Fruit fly (Drosophila melanogaster): ENCODE data around the gene Ndf.

Gene Ndf

dm6 chr2L:9954119-9954518, 49.5 kb upstream of the Ndf start, which contains the start of the genes CG13126 and CG4709 (continued):
- TF ChIP-seq ara (GFP tag; IDR thresholded peaks at IDR 0.05) (peak; percentile 89), CG10462 (GFP tag; optimal IDR thresholded peaks at IDR 0.05) (peak; percentile 73), Nf-YB (GFP tag; optimal IDR thresholded peaks at IDR 0.05) (peak; percentile 78), Atf6 (GFP tag; IDR thresholded peaks at IDR 0.05) (peak; percentile 84), CG8359 (GFP tag; optimal IDR thresholded peaks at IDR 0.05; ENCODE audit: borderline replicate concordance) (peak; percentile 76), gce (GFP tag; IDR thresholded peaks at IDR 0.05) (peak; percentile 73; the same call in 2 of the 3 replicates), pb (GFP tag; optimal IDR thresholded peaks at IDR 0.05) (no peak), CG9215 (GFP tag; IDR thresholded peaks at IDR 0.05) (peak; percentile 85), CG30403 (GFP tag; optimal IDR thresholded peaks at IDR 0.05) (peak; percentile 92), Side (GFP tag; optimal IDR thresholded peaks at IDR 0.05) (peak; percentile 28), dati (GFP tag; IDR thresholded peaks at IDR 0.05) (peak; percentile 10; the same call in 1 of the 2 replicates), CG3847 (GFP tag; IDR thresholded peaks at IDR 0.05) (peak; percentile 84), CG16813 (GFP tag; IDR thresholded peaks at IDR 0.05; ENCODE audit: partially characterized antibody) (no peak), vnd (GFP tag; IDR thresholded peaks at IDR 0.05; ENCODE audit: partially characterized antibody) (no peak), CG12769 (tag; optimal IDR thresholded peaks at IDR 0.05) (no peak), CG2889 (GFP tag; IDR thresholded peaks at IDR 0.05) (peak; percentile 74; the same call in 2 of the 3 replicates), CG12942 (GFP tag; optimal IDR thresholded peaks at IDR 0.05) (peak; percentile 87), al (GFP tag; IDR thresholded peaks at IDR 0.05) (peak; percentile 78), usp (GFP tag; optimal IDR thresholded peaks at IDR 0.05) (no peak), ci (GFP tag; IDR thresholded peaks at IDR 0.05) (peak; percentile 86), CoRest (tag; optimal IDR thresholded peaks at IDR 0.05) (peak; percentile 93), schlank (tag; optimal IDR thresholded peaks at IDR 0.05) (peak; percentile 24), cad (GFP tag; optimal IDR thresholded peaks at IDR 0.05) (no peak), CG9727 (GFP tag; optimal IDR thresholded peaks at IDR 0.05) (peak; percentile 96), mam (GFP tag; optimal IDR thresholded peaks at IDR 0.05) (peak; percentile 46), BtbVII (GFP tag; optimal IDR thresholded peaks at IDR 0.05) (peak; percentile 84), nerfin-1 (tag; optimal IDR thresholded peaks at IDR 0.05) (peak; percentile 92), pnt (GFP tag; optimal IDR thresholded peaks at IDR 0.05) (peak; percentile 33), Opbp (GFP tag; IDR thresholded peaks at IDR 0.05; ENCODE audit: partially characterized antibody) (no peak), Xrp1 (GFP tag; IDR thresholded peaks at IDR 0.05) (peak; percentile 97), Bgb (GFP tag; IDR thresholded peaks at IDR 0.05; ENCODE audit: partially characterized antibody) (no peak), gsb-n (tag; optimal IDR thresholded peaks at IDR 0.05) (peak; percentile 93), Hmr (GFP tag; optimal IDR thresholded peaks at IDR 0.05) (peak; percentile 91), onecut (GFP tag; IDR thresholded peaks at IDR 0.05) (peak; percentile 71), CG33213 (GFP tag; optimal IDR thresholded peaks at IDR 0.05) (peak; percentile 49), CG1529 (GFP tag; optimal IDR thresholded peaks at IDR 0.05) (peak; percentile 70), CG4360 (GFP tag; IDR thresholded peaks at IDR 0.05) (peak; percentile 48), Ptx1 (GFP tag; IDR thresholded peaks at IDR 0.05) (peak; percentile 93), B-H1 (GFP tag; IDR thresholded peaks at IDR 0.05) (peak; percentile 73), prd (optimal IDR thresholded peaks at IDR 0.05) (no peak), prd (GFP tag; IDR thresholded peaks at IDR 0.05) (peak; percentile 92), ro (GFP tag; IDR thresholded peaks at IDR 0.05) (peak; percentile 75), pita (GFP tag; optimal IDR thresholded peaks at IDR 0.05) (no peak), exex (tag; optimal IDR thresholded peaks at IDR 0.05) (peak; percentile 74), CG8089 (GFP tag; optimal IDR thresholded peaks at IDR 0.05) (no peak), CG11504 (tag; optimal IDR thresholded peaks at IDR 0.05) (peak; percentile 91), shn (GFP tag; optimal IDR thresholded peaks at IDR 0.05) (no peak), Adf1 (GFP tag; IDR thresholded peaks at IDR 0.05) (peak; percentile 70), CG5953 (GFP tag; IDR thresholded peaks at IDR 0.05) (peak; percentile 53), CG18619 (GFP tag; optimal IDR thresholded peaks at IDR 0.05) (peak; percentile 87), CG2116 (GFP tag; optimal IDR thresholded peaks at IDR 0.05) (peak; percentile 77), fd102C (GFP tag; optimal IDR thresholded peaks at IDR 0.05) (peak; percentile 59)
